Fruit fly (Drosophila melanogaster) whole organism, wandering third instar larva: ENCODE measurements around the gene CG17660.
A peak's percentile ranks its signal among the peaks of the same experiment; 100 is the strongest.

Experiments
- Abd-B ChIP-seq: fragments of >200 bp; optimal IDR thresholded peaks from 2 replicates; lab custom pipeline; 2017; ENCODE audit warnings: missing biosample characterization, missing genetic modification characterization
- CG32264 ChIP-seq: fragments of 200-800 bp; sonication (Bioruptor generic); optimal IDR thresholded peaks from 2 replicates; lab custom pipeline; 2016; ENCODE audit warnings: missing biosample characterization, missing genetic modification characterization
- CG9705 ChIP-seq: fragments of 200-800 bp; sonication (Bioruptor generic); optimal IDR thresholded peaks from 2 replicates; lab custom pipeline; 2018; ENCODE audit warnings: missing biosample characterization, mild to moderate bottlenecking, missing genetic modification characterization
- CrebA ChIP-seq: fragments of 200-800 bp; sonication (Bioruptor generic); optimal IDR thresholded peaks from 2 replicates; lab custom pipeline; 2016; ENCODE audit warnings: missing biosample characterization, mild to moderate bottlenecking, missing genetic modification characterization, borderline replicate concordance
- Dfd ChIP-seq: fragments of >200 bp; optimal IDR thresholded peaks from 2 replicates; lab custom pipeline; 2017; ENCODE audit warnings: missing biosample characterization, missing genetic modification characterization
- Dif ChIP-seq: fragments of 200-275, 200-300 bp; sonication (Bioruptor generic); optimal IDR thresholded peaks from 2 replicates; lab custom pipeline; 2018; ENCODE audit warnings: missing biosample characterization, missing genetic modification characterization; ENCODE audit not compliant: partially characterized antibody
- HLH106 ChIP-seq: fragments of 200-800 bp; optimal IDR thresholded peaks from 3 replicates; lab custom pipeline; 2019; ENCODE audit warnings: missing biosample characterization, mild to moderate bottlenecking, missing genetic modification characterization, moderate library complexity
- Hnf4 ChIP-seq: fragments of 200-800 bp; sonication (Bioruptor generic); optimal IDR thresholded peaks from 2 replicates; lab custom pipeline; 2016; ENCODE audit warnings: missing biosample characterization, mild to moderate bottlenecking, missing genetic modification characterization
- Hr78 ChIP-seq: fragments of >200 bp; optimal IDR thresholded peaks from 2 replicates; lab custom pipeline; 2017; ENCODE audit warnings: missing biosample characterization, missing genetic modification characterization
- Hr83 ChIP-seq: fragments of 200-300 bp; sonication (Bioruptor generic); optimal IDR thresholded peaks from 2 replicates; lab custom pipeline; 2016; ENCODE audit warnings: missing biosample characterization, mild to moderate bottlenecking, missing genetic modification characterization, moderate library complexity; ENCODE audit not compliant: poor library complexity, severe bottlenecking
- Jra ChIP-seq: sonication (Bioruptor generic); optimal IDR thresholded peaks from 2 replicates; lab custom pipeline; 2016; ENCODE audit warnings: missing biosample characterization, missing genetic modification characterization
- Mio ChIP-seq: sonication (Bioruptor generic); optimal IDR thresholded peaks from 2 replicates; lab custom pipeline; 2016; ENCODE audit warnings: missing biosample characterization, missing genetic modification characterization
- Myc ChIP-seq: fragments of >200 bp; optimal IDR thresholded peaks from 2 replicates; lab custom pipeline; 2017
- N ChIP-seq: fragments of >200 bp; optimal IDR thresholded peaks from 2 replicates; lab custom pipeline; 2018; ENCODE audit warnings: missing biosample characterization, missing external identifiers, missing genetic modification characterization
- OdsH ChIP-seq: fragments of 200-800 bp; sonication (Bioruptor generic); optimal IDR thresholded peaks from 2 replicates; lab custom pipeline; 2016; ENCODE audit warnings: missing biosample characterization, mild to moderate bottlenecking, missing genetic modification characterization
- Rel ChIP-seq, 2 experiments: fragments of 200-800 bp; sonication (Bioruptor generic) in 1 of 2; optimal IDR thresholded peaks; 2 replicates in 1 of 2; 3 replicates in 1 of 2; lab custom pipeline; 2016 to 2019; ENCODE audit warnings: mild to moderate bottlenecking in 2 of 2, missing biosample characterization in 2 of 2, missing genetic modification characterization in 2 of 2, moderate library complexity in 1 of 2
- Sp1 ChIP-seq: fragments of 200-800 bp; sonication (Bioruptor generic); optimal IDR thresholded peaks from 3 replicates; lab custom pipeline; 2019; ENCODE audit warnings: missing biosample characterization, mild to moderate bottlenecking, missing genetic modification characterization, moderate library complexity
- Vsx2 ChIP-seq: fragments of 200-300, 225-300 bp; sonication (Bioruptor generic); optimal IDR thresholded peaks from 2 replicates; lab custom pipeline; 2018; ENCODE audit warnings: missing biosample characterization, missing genetic modification characterization; ENCODE audit not compliant: partially characterized antibody
- br ChIP-seq: fragments of 200-800 bp; sonication (Bioruptor generic); optimal IDR thresholded peaks from 2 replicates; lab custom pipeline; 2016; ENCODE audit warnings: missing biosample characterization, missing genetic modification characterization
- brk ChIP-seq: fragments of 200-800 bp; sonication (Bioruptor generic); optimal IDR thresholded peaks from 2 replicates; lab custom pipeline; 2016; ENCODE audit warnings: missing biosample characterization, mild to moderate bottlenecking, missing genetic modification characterization
- dl ChIP-seq, 2 experiments: fragments of 175-275, 200-275 bp in 1 of 2; fragments of 200-275 bp in 1 of 2; sonication (Bioruptor generic); optimal IDR thresholded peaks; lab custom pipeline; 2018; ENCODE audit warnings: mild to moderate bottlenecking in 2 of 2, missing biosample characterization in 2 of 2, missing genetic modification characterization in 2 of 2, moderate library complexity in 2 of 2; ENCODE audit not compliant: partially characterized antibody in 2 of 2, insufficient read depth in 1 of 2
- dmrt93B ChIP-seq: fragments of 200-800 bp; sonication (Bioruptor generic); optimal IDR thresholded peaks from 2 replicates; lab custom pipeline; 2018; ENCODE audit warnings: missing biosample characterization, mild to moderate bottlenecking, missing genetic modification characterization
- dsf ChIP-seq: sonication (Bioruptor generic); optimal IDR thresholded peaks from 2 replicates; lab custom pipeline; 2016; ENCODE audit warnings: missing biosample characterization, missing genetic modification characterization, borderline replicate concordance
- ey ChIP-seq: fragments of 200-800 bp; sonication (Bioruptor generic); optimal IDR thresholded peaks from 2 replicates; lab custom pipeline; 2016; ENCODE audit warnings: missing biosample characterization, missing genetic modification characterization
- foxo ChIP-seq, 2 experiments: fragments of 200-800 bp; sonication (Bioruptor generic); optimal IDR thresholded peaks; 2 replicates in 1 of 2; 3 replicates in 1 of 2; lab custom pipeline; 2016 to 2017; ENCODE audit warnings: missing biosample characterization in 2 of 2, missing genetic modification characterization in 2 of 2
- fru ChIP-seq: fragments of 200-800 bp; sonication (Bioruptor generic); optimal IDR thresholded peaks from 3 replicates; lab custom pipeline; 2016; ENCODE audit warnings: missing biosample characterization, mild to moderate bottlenecking, missing genetic modification characterization
- h ChIP-seq: fragments of 200-800 bp; sonication (Bioruptor generic); optimal IDR thresholded peaks from 3 replicates; lab custom pipeline; 2016; ENCODE audit warnings: missing biosample characterization, mild to moderate bottlenecking, missing genetic modification characterization
- jim ChIP-seq: fragments of 175-275, 200-325 bp; sonication (Bioruptor generic); optimal IDR thresholded peaks from 2 replicates; lab custom pipeline; 2016; ENCODE audit warnings: missing biosample characterization, mild to moderate bottlenecking, missing genetic modification characterization
- lola ChIP-seq: fragments of >200 bp; optimal IDR thresholded peaks from 2 replicates; lab custom pipeline; 2017; ENCODE audit warnings: missing biosample characterization, missing genetic modification characterization
- psq ChIP-seq: fragments of 200-800 bp; sonication (Bioruptor generic); optimal IDR thresholded peaks from 3 replicates; lab custom pipeline; 2017; ENCODE audit warnings: missing biosample characterization, mild to moderate bottlenecking, missing genetic modification characterization, moderate library complexity
- rgr ChIP-seq: fragments of 200-800 bp; sonication (Bioruptor generic); optimal IDR thresholded peaks from 3 replicates; lab custom pipeline; 2016; ENCODE audit warnings: missing biosample characterization, mild to moderate bottlenecking, missing genetic modification characterization
- sage ChIP-seq: fragments of 200-800 bp; sonication (Bioruptor generic); optimal IDR thresholded peaks from 2 replicates; lab custom pipeline; 2016; ENCODE audit warnings: missing biosample characterization, mild to moderate bottlenecking, missing genetic modification characterization
- sv ChIP-seq: fragments of 200-800 bp; sonication (Bioruptor generic); optimal IDR thresholded peaks from 3 replicates; lab custom pipeline; 2016; ENCODE audit warnings: missing biosample characterization, missing genetic modification characterization
- usp ChIP-seq: fragments of >200 bp; optimal IDR thresholded peaks from 2 replicates; lab custom pipeline; 2017; ENCODE audit warnings: missing biosample characterization, missing genetic modification characterization
- woc ChIP-seq: sonication (Bioruptor generic); optimal IDR thresholded peaks from 2 replicates; lab custom pipeline; 2016; ENCODE audit warnings: missing biosample characterization, mild to moderate bottlenecking, missing genetic modification characterization

The CG17660 gene

dm6 chr2L:1668616-1669020, 41.6 kb downstream of the CG17660 start:
- TF ChIP-seq br (GFP tag; lab: Kevin White, UChicago) (peak; percentile 67), Dif (GFP tag; lab: Kevin White, UChicago) (no peak), psq (peak; percentile 92), Abd-B (no peak), ey (GFP tag; lab: Kevin White, UChicago) (peak; percentile 73), sv (GFP tag; lab: Kevin White, UChicago) (no peak), Dfd (GFP tag; lab: Kevin White, UChicago) (no peak), CG9705 (GFP tag; lab: Kevin White, UChicago) (peak; percentile 21), Myc (lab: Kevin White, UChicago) (no peak), dmrt93B (peak; percentile 62), Rel (GFP tag; optimal IDR thresholded peaks at IDR 0.05; lab: Kevin White, UChicago) (peak; percentile 45), Rel (tag; optimal IDR thresholded peaks at IDR 0.05; lab: Kevin White, UChicago) (peak; percentile 43), brk (GFP tag; lab: Kevin White, UChicago) (peak; percentile 65), fru (GFP tag; lab: Kevin White, UChicago) (peak; percentile 65), Jra (GFP tag; lab: Kevin White, UChicago) (peak; percentile 42), jim (GFP tag; lab: Kevin White, UChicago) (peak; percentile 72), N (GFP tag; lab: Kevin White, UChicago) (peak; percentile 1), OdsH (GFP tag; lab: Kevin White, UChicago) (peak; percentile 84), rgr (GFP tag; lab: Kevin White, UChicago) (peak; percentile 81), sage (GFP tag; lab: Kevin White, UChicago) (peak; percentile 64), Hnf4 (GFP tag; lab: Kevin White, UChicago) (peak; percentile 74), dl (GFP tag; optimal IDR thresholded peaks at IDR 0.05; lab: Kevin White, UChicago; ENCODE audit: insufficient read depth in 1 of 2, partially characterized antibody in 2 of 2) (no peak), Sp1 (peak; percentile 64), CrebA (peak; percentile 86), Vsx2 (no peak), Hr78 (GFP tag; lab: Kevin White, UChicago) (no peak), woc (GFP tag; lab: Kevin White, UChicago) (peak; percentile 45), h (peak; percentile 83), dsf (GFP tag; lab: Kevin White, UChicago) (no peak), usp (GFP tag; lab: Kevin White, UChicago) (no peak), lola (GFP tag; lab: Kevin White, UChicago) (no peak), Hr83 (GFP tag; lab: Kevin White, UChicago) (peak; percentile 79), CG32264 (GFP tag; lab: Kevin White, UChicago) (peak; percentile 11), Mio (GFP tag; lab: Kevin White, UChicago) (peak; percentile 70), foxo (GFP tag; optimal IDR thresholded peaks at IDR 0.05; lab: Kevin White, UChicago) (peak; percentile 20 to 80), HLH106 (peak; percentile 83)

DNA sequence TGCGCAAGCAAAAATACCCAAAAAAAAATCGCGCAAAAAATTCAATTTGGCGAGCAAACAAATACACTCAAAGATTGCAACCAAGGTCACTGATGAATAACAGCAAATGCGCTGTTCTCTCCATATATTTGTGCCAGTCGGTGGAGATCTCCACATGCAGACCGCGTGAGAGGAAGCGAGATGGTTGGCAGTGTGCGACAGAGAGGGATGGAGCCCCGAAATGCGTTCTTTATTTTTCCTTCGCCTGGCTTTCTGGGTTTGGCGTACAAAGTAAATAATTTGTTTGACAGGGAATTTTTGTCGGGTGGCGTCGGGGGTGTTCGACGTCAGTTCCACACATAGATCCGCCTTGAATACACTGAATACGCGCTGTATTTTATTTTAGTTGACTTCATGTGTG, 42.7 kb downstream of the CG17660 start:
- no peak for TF ChIP-seq Rel (GFP tag; optimal IDR thresholded peaks at IDR 0.05; lab: Kevin White, UChicago)
- peak; percentile 64 for TF ChIP-seq Rel (tag; optimal IDR thresholded peaks at IDR 0.05; lab: Kevin White, UChicago)
- TF ChIP-seq foxo (GFP tag; optimal IDR thresholded peaks at IDR 0.05; lab: Kevin White, UChicago): peak in 1 of 2 experiments; percentile 17
- peak; percentile 24 for TF ChIP-seq h
- no peak for TF ChIP-seq CG9705 (GFP tag; lab: Kevin White, UChicago)
- TF ChIP-seq Myc (lab: Kevin White, UChicago): no peak
- TF ChIP-seq Dif (GFP tag; lab: Kevin White, UChicago): peak; percentile 18
- TF ChIP-seq Jra (GFP tag; lab: Kevin White, UChicago): no peak
- peak; percentile 3 for TF ChIP-seq br (GFP tag; lab: Kevin White, UChicago)
- TF ChIP-seq dl (GFP tag; optimal IDR thresholded peaks at IDR 0.05; lab: Kevin White, UChicago; ENCODE audit: insufficient read depth in 1 of 2, partially characterized antibody in 2 of 2): no peak
- TF ChIP-seq jim (GFP tag; lab: Kevin White, UChicago): no peak
- TF ChIP-seq dsf (GFP tag; lab: Kevin White, UChicago): no peak
- TF ChIP-seq sage (GFP tag; lab: Kevin White, UChicago): no peak
- no peak for TF ChIP-seq Sp1
- TF ChIP-seq usp (GFP tag; lab: Kevin White, UChicago): no peak
- no peak for TF ChIP-seq Hr83 (GFP tag; lab: Kevin White, UChicago)
- TF ChIP-seq Hnf4 (GFP tag; lab: Kevin White, UChicago): no peak
- no peak for TF ChIP-seq lola (GFP tag; lab: Kevin White, UChicago)
- TF ChIP-seq dmrt93B: no peak
- TF ChIP-seq N (GFP tag; lab: Kevin White, UChicago): no peak
- peak; percentile 9 for TF ChIP-seq rgr (GFP tag; lab: Kevin White, UChicago)
- TF ChIP-seq psq: no peak
- TF ChIP-seq ey (GFP tag; lab: Kevin White, UChicago): no peak
- TF ChIP-seq fru (GFP tag; lab: Kevin White, UChicago): no peak
- TF ChIP-seq Dfd (GFP tag; lab: Kevin White, UChicago): no peak
- TF ChIP-seq brk (GFP tag; lab: Kevin White, UChicago): no peak
- TF ChIP-seq Hr78 (GFP tag; lab: Kevin White, UChicago): no peak
- no peak for TF ChIP-seq CG32264 (GFP tag; lab: Kevin White, UChicago)
